Fruit fly (Drosophila melanogaster) whole organism, embryonic: ENCODE data around the gene CG34183.

Experiments
- CG10209 ChIP-seq: fragments of 200-800 bp; sonication (Bioruptor generic); optimal IDR thresholded peaks from 3 replicates; lab custom pipeline; 2017; ENCODE audit warnings: missing biosample characterization, mild to moderate bottlenecking, missing genetic modification characterization, missing genetic modification reagents
- CG12942 ChIP-seq: fragments of 200-800 bp; sonication (Bioruptor generic); optimal IDR thresholded peaks from 3 replicates; lab custom pipeline; 2016; ENCODE audit warnings: missing biosample characterization, missing genetic modification characterization
- CG15479 ChIP-seq: fragments of 200-800 bp; sonication (Bioruptor generic); optimal IDR thresholded peaks from 3 replicates; lab custom pipeline; 2019; ENCODE audit warnings: missing biosample characterization, mild to moderate bottlenecking, missing genetic modification characterization, moderate library complexity
- CG17612 ChIP-seq: fragments of 200-800 bp; sonication (Bioruptor generic); IDR thresholded peaks from 2 replicates; pipeline ENCODE4 v1.3.6; 2022; ENCODE audit warnings: missing biosample characterization, missing genetic modification characterization
- CG30431 ChIP-seq: fragments of 200-800 bp; sonication (Bioruptor generic); optimal IDR thresholded peaks from 2 replicates; lab custom pipeline; 2017; ENCODE audit warnings: missing biosample characterization, missing genetic modification characterization
- CG31365 ChIP-seq: fragments of 200-800 bp; sonication (Bioruptor generic); optimal IDR thresholded peaks from 2 replicates; lab custom pipeline; 2018; ENCODE audit warnings: missing biosample characterization, mild to moderate bottlenecking, missing genetic modification characterization
- CG4404 ChIP-seq: fragments of 200-800 bp; sonication (Bioruptor generic); IDR thresholded peaks from 2 replicates; pipeline ENCODE4 v1.3.6; 2022; ENCODE audit warnings: missing biosample characterization, missing genetic modification characterization
- CG6683 ChIP-seq: fragments of 200-800 bp; sonication (Bioruptor generic); optimal IDR thresholded peaks from 2 replicates; lab custom pipeline; 2017; ENCODE audit warnings: missing biosample characterization, mild to moderate bottlenecking, missing genetic modification characterization, missing genetic modification reagents
- CG8089 ChIP-seq: fragments of 200-800 bp; sonication (Bioruptor generic); optimal IDR thresholded peaks from 3 replicates; lab custom pipeline; 2016; ENCODE audit warnings: missing biosample characterization, missing genetic modification characterization
- CoRest ChIP-seq: fragments of 200-800 bp; sonication (Bioruptor generic); optimal IDR thresholded peaks from 3 replicates; lab custom pipeline; 2018; ENCODE audit warnings: missing biosample characterization, mild to moderate bottlenecking, missing genetic modification characterization, moderate library complexity
- Dek ChIP-seq: fragments of 200-800 bp; sonication (Bioruptor generic); optimal IDR thresholded peaks from 3 replicates; lab custom pipeline; 2019; ENCODE audit warnings: missing biosample characterization, mild to moderate bottlenecking, missing genetic modification characterization, moderate library complexity
- Dll ChIP-seq: fragments of 200-800 bp; sonication (Bioruptor generic); IDR thresholded peaks from 4 replicates; pipeline ENCODE4 v1.3.6; 2022; ENCODE audit warnings: missing biosample characterization, missing genetic modification characterization; ENCODE audit not compliant: partially characterized antibody
- Dp ChIP-seq: fragments of 200-800 bp; sonication (Bioruptor generic); optimal IDR thresholded peaks from 2 replicates; lab custom pipeline; 2018; ENCODE audit warnings: missing biosample characterization, mild to moderate bottlenecking, missing genetic modification characterization, moderate library complexity
- Fer1 ChIP-seq: fragments of 200-800 bp; sonication (Bioruptor generic); optimal IDR thresholded peaks from 2 replicates; lab custom pipeline; 2017; ENCODE audit warnings: missing biosample characterization, mild to moderate bottlenecking, missing genetic modification characterization
- Fer2 ChIP-seq: fragments of 200-800 bp; sonication (Bioruptor generic); optimal IDR thresholded peaks from 2 replicates; lab custom pipeline; 2018; ENCODE audit warnings: missing biosample characterization, mild to moderate bottlenecking, missing genetic modification characterization, moderate library complexity
- Fer3 ChIP-seq: fragments of 200-800 bp; sonication (Bioruptor generic); optimal IDR thresholded peaks from 2 replicates; lab custom pipeline; 2018; ENCODE audit warnings: missing biosample characterization, mild to moderate bottlenecking, missing genetic modification characterization, moderate library complexity
- HLH3B ChIP-seq: fragments of 200-800 bp; sonication (Bioruptor generic); IDR thresholded peaks from 2 replicates; pipeline ENCODE4 v1.3.6; 2022; ENCODE audit warnings: missing biosample characterization, missing genetic modification characterization
- Lpt ChIP-seq: fragments of >200 bp; optimal IDR thresholded peaks from 2 replicates; lab custom pipeline; 2018; ENCODE audit warnings: missing biosample characterization, missing genetic modification characterization
- MTF-1 ChIP-seq: fragments of 200-800 bp; sonication (Bioruptor generic); optimal IDR thresholded peaks from 2 replicates; lab custom pipeline; 2018; ENCODE audit warnings: missing biosample characterization, mild to moderate bottlenecking, missing genetic modification characterization, borderline replicate concordance
- NFAT ChIP-seq: fragments of 200-800 bp; sonication (Bioruptor generic); IDR thresholded peaks from 2 replicates; pipeline ENCODE4 v1.3.6; 2022; ENCODE audit warnings: missing biosample characterization, missing genetic modification characterization
- Scr ChIP-seq: fragments of 200-800 bp; sonication (Bioruptor generic); IDR thresholded peaks from 2 replicates; pipeline ENCODE4 v1.3.6; 2022; ENCODE audit warnings: missing biosample characterization, missing genetic modification characterization; ENCODE audit not compliant: partially characterized antibody
- Sox102F ChIP-seq: fragments of 200-800 bp; sonication (Bioruptor generic); optimal IDR thresholded peaks from 2 replicates; lab custom pipeline; 2018; ENCODE audit warnings: missing biosample characterization, mild to moderate bottlenecking, missing genetic modification characterization, moderate library complexity
- Spps ChIP-seq: fragments of 200-800 bp; sonication (Bioruptor generic); optimal IDR thresholded peaks from 2 replicates; lab custom pipeline; 2018; ENCODE audit warnings: missing biosample characterization, mild to moderate bottlenecking, missing genetic modification characterization
- amos ChIP-seq: fragments of 200-800 bp; sonication (Bioruptor generic); IDR thresholded peaks from 2 replicates; pipeline ENCODE4 v1.3.6; 2022; ENCODE audit warnings: missing biosample characterization, missing genetic modification characterization; ENCODE audit not compliant: partially characterized antibody
- ash1 ChIP-seq: fragments of 200-800 bp; sonication (Bioruptor generic); optimal IDR thresholded peaks from 2 replicates; lab custom pipeline; 2018; ENCODE audit warnings: missing biosample characterization, mild to moderate bottlenecking, missing genetic modification characterization
- bbx ChIP-seq: fragments of 200-800 bp; sonication (Bioruptor generic); IDR thresholded peaks from 2 replicates; pipeline ENCODE4 v1.3.6; 2022; ENCODE audit warnings: missing biosample characterization, missing genetic modification characterization; ENCODE audit not compliant: partially characterized antibody
- cato ChIP-seq: fragments of 200-800 bp; sonication (Bioruptor generic); optimal IDR thresholded peaks from 2 replicates; lab custom pipeline; 2016; ENCODE audit warnings: missing biosample characterization, missing genetic modification characterization, borderline replicate concordance
- caup ChIP-seq: fragments of 200-800 bp; sonication (Bioruptor generic); optimal IDR thresholded peaks from 3 replicates; lab custom pipeline; 2017; ENCODE audit warnings: missing biosample characterization, mild to moderate bottlenecking, missing genetic modification characterization, moderate library complexity; ENCODE audit not compliant: severe bottlenecking
- corto ChIP-seq: fragments of 200-800 bp; sonication (Bioruptor generic); optimal IDR thresholded peaks from 2 replicates; lab custom pipeline; 2016; ENCODE audit warnings: missing biosample characterization, mild to moderate bottlenecking, missing genetic modification characterization, moderate library complexity
- danr ChIP-seq: fragments of 200-800 bp; sonication (Bioruptor generic); IDR thresholded peaks from 2 replicates; pipeline ENCODE4 v1.3.6; 2022; ENCODE audit warnings: missing biosample characterization, missing genetic modification characterization
- disco-r ChIP-seq: fragments of 200-800 bp; sonication (Bioruptor generic); optimal IDR thresholded peaks from 2 replicates; lab custom pipeline; 2016; ENCODE audit warnings: missing biosample characterization, missing genetic modification characterization
- dpn ChIP-seq, 2 experiments: fragments of 200-800 bp; sonication (Bioruptor generic); optimal IDR thresholded peaks; 3 replicates each; lab custom pipeline; 2016; ENCODE audit warnings: missing biosample characterization in 2 of 2, missing genetic modification characterization in 2 of 2
- exex ChIP-seq: fragments of 200-800 bp; sonication (Bioruptor generic); optimal IDR thresholded peaks from 4 replicates; lab custom pipeline; 2018; ENCODE audit warnings: missing biosample characterization, mild to moderate bottlenecking, missing genetic modification characterization, moderate library complexity
- eyg ChIP-seq: fragments of 200-800 bp; sonication (Bioruptor generic); optimal IDR thresholded peaks from 3 replicates; lab custom pipeline; 2016; ENCODE audit warnings: missing biosample characterization, missing genetic modification characterization
- fru ChIP-seq: fragments of >200 bp; optimal IDR thresholded peaks from 2 replicates; lab custom pipeline; 2017
- ham ChIP-seq: fragments of 200-800 bp; sonication (Bioruptor generic); IDR thresholded peaks from 2 replicates; pipeline ENCODE4 v1.3.6; 2022; ENCODE audit warnings: missing biosample characterization, missing genetic modification characterization
- hb ChIP-seq: fragments of 200-800 bp; sonication (Bioruptor generic); IDR thresholded peaks from 3 replicates; pipeline ENCODE4 v1.3.6; 2022; ENCODE audit warnings: missing biosample characterization, missing genetic modification characterization; ENCODE audit not compliant: partially characterized antibody
- hth ChIP-seq: fragments of >200 bp; optimal IDR thresholded peaks from 2 replicates; lab custom pipeline; 2017; ENCODE audit warnings: inconsistent platforms
- kay ChIP-seq: fragments of 200-800 bp; sonication (Bioruptor generic); optimal IDR thresholded peaks from 2 replicates; lab custom pipeline; 2016; ENCODE audit warnings: missing biosample characterization, missing genetic modification characterization
- klu ChIP-seq: fragments of 200-800 bp; sonication (Bioruptor generic); IDR thresholded peaks from 2 replicates; pipeline ENCODE4 v1.3.6; 2022; ENCODE audit warnings: missing biosample characterization, missing genetic modification characterization
- lbe ChIP-seq: fragments of 200-800 bp; sonication (Bioruptor generic); optimal IDR thresholded peaks from 2 replicates; lab custom pipeline; 2016; ENCODE audit warnings: missing biosample characterization, mild to moderate bottlenecking, missing genetic modification characterization
- luna ChIP-seq: fragments of 200-800 bp; sonication (Bioruptor generic); optimal IDR thresholded peaks from 2 replicates; lab custom pipeline; 2016; ENCODE audit warnings: missing biosample characterization, missing genetic modification characterization
- pfk ChIP-seq: fragments of 200-800 bp; sonication (Bioruptor generic); optimal IDR thresholded peaks from 2 replicates; lab custom pipeline; 2018; ENCODE audit warnings: missing biosample characterization, mild to moderate bottlenecking, missing genetic modification characterization, moderate library complexity
- pita ChIP-seq: fragments of 200-800 bp; sonication (Bioruptor generic); optimal IDR thresholded peaks from 2 replicates; lab custom pipeline; 2017; ENCODE audit warnings: missing biosample characterization, mild to moderate bottlenecking, missing genetic modification characterization
- schlank ChIP-seq: fragments of 200-800 bp; sonication (Bioruptor generic); optimal IDR thresholded peaks from 2 replicates; lab custom pipeline; 2018; ENCODE audit warnings: missing biosample characterization, mild to moderate bottlenecking, missing genetic modification characterization
- sd ChIP-seq: fragments of 200-800 bp; sonication (Bioruptor generic); optimal IDR thresholded peaks from 3 replicates; lab custom pipeline; 2018; ENCODE audit warnings: missing biosample characterization, mild to moderate bottlenecking, missing genetic modification characterization, moderate library complexity
- sens-2 ChIP-seq: fragments of 200-800 bp; sonication (Bioruptor generic); IDR thresholded peaks from 2 replicates; pipeline ENCODE4 v1.3.6; 2022; ENCODE audit warnings: missing biosample characterization, missing genetic modification characterization
- shn ChIP-seq: fragments of 200-800 bp; sonication (Bioruptor generic); optimal IDR thresholded peaks from 3 replicates; lab custom pipeline; 2016; ENCODE audit warnings: missing biosample characterization, missing genetic modification characterization
- tio ChIP-seq: fragments of 200-800 bp; sonication (Bioruptor generic); optimal IDR thresholded peaks from 2 replicates; lab custom pipeline; 2017; ENCODE audit warnings: missing biosample characterization, missing genetic modification characterization, inconsistent platforms
- vnd ChIP-seq: fragments of 200-800 bp; sonication (Bioruptor generic); IDR thresholded peaks from 3 replicates; pipeline ENCODE4 v1.3.6; 2022; ENCODE audit warnings: missing biosample characterization, missing genetic modification characterization; ENCODE audit not compliant: partially characterized antibody

CG34183 gene

dm6 chr2L:9938631-9939256 is 48.2 kb upstream of the CG34183 start, which contains the start of the genes Datp and CG4619:
TSS of gene Datp (minus strand) at chr2L:9938790.
TSS of gene CG4619 (plus strand) at chr2L:9938863.
- no peak for TF ChIP-seq CG6683 (GFP tag; lab: Kevin White, UChicago)
- TF ChIP-seq bbx: peak; percentile 46
- TF ChIP-seq Fer1 (GFP tag; lab: Kevin White, UChicago): peak; percentile 52
- TF ChIP-seq cato (GFP tag; lab: Kevin White, UChicago): no peak
- no peak for TF ChIP-seq luna
- TF ChIP-seq pfk (GFP tag; lab: Kevin White, UChicago): peak; percentile 9
- no peak for TF ChIP-seq hth (lab: Kevin White, UChicago)
- TF ChIP-seq pita (GFP tag; lab: Kevin White, UChicago): no peak
- peak; percentile 21 for TF ChIP-seq lbe (GFP tag; lab: Kevin White, UChicago)
- TF ChIP-seq vnd (GFP tag; lab: Robert Waterston, UW): no peak
- TF ChIP-seq CG30431 (GFP tag; lab: Kevin White, UChicago): no peak
- no peak for TF ChIP-seq danr (GFP tag; lab: Robert Waterston, UW)
- TF ChIP-seq CoRest (tag; lab: Kevin White, UChicago): peak; percentile 23
- TF ChIP-seq Sox102F (GFP tag; lab: Kevin White, UChicago): no peak
- no peak for TF ChIP-seq schlank
- peak; percentile 40 for TF ChIP-seq CG4404
- TF ChIP-seq shn (GFP tag; lab: Kevin White, UChicago): peak; percentile 76
- TF ChIP-seq Lpt (GFP tag; lab: Kevin White, UChicago): no peak
- no peak for TF ChIP-seq fru (lab: Kevin White, UChicago)
- no peak for TF ChIP-seq eyg
- no peak for TF ChIP-seq CG31365
- no peak for TF ChIP-seq ham (GFP tag; lab: Robert Waterston, UW)
- peak; percentile 28 for TF ChIP-seq CG8089 (GFP tag; lab: Kevin White, UChicago)
- TF ChIP-seq tio (GFP tag; lab: Kevin White, UChicago): no peak
- peak; percentile 50 for TF ChIP-seq CG10209 (GFP tag; lab: Kevin White, UChicago)
- peak; percentile 54 for TF ChIP-seq caup
- no peak for TF ChIP-seq corto
- peak; percentile 20 for TF ChIP-seq disco-r (GFP tag; lab: Kevin White, UChicago)
- no peak for TF ChIP-seq sd (tag; lab: Kevin White, UChicago)
- peak; percentile 76 for TF ChIP-seq NFAT
- TF ChIP-seq dpn (GFP tag; optimal IDR thresholded peaks at IDR 0.05; lab: Kevin White, UChicago): peak; percentile 63 to 66
- TF ChIP-seq amos: peak; percentile 19; the same call in 1 of the 2 replicates
- no peak for TF ChIP-seq Fer2 (tag; lab: Kevin White, UChicago)
- TF ChIP-seq Dek (tag; lab: Kevin White, UChicago): no peak
- no peak for TF ChIP-seq Scr (GFP tag; lab: Robert Waterston, UW)
- no peak for TF ChIP-seq CG15479
- TF ChIP-seq ash1 (GFP tag; lab: Kevin White, UChicago): no peak
- no peak for TF ChIP-seq hb
- no peak for TF ChIP-seq CG17612
- peak; percentile 77 for TF ChIP-seq exex (tag; lab: Kevin White, UChicago)
- peak; percentile 17 for TF ChIP-seq Dp
- no peak for TF ChIP-seq Dll (GFP tag; lab: Robert Waterston, UW)
- no peak for TF ChIP-seq Fer3
- no peak for TF ChIP-seq MTF-1 (GFP tag; lab: Kevin White, UChicago)
- TF ChIP-seq HLH3B (GFP tag; lab: Robert Waterston, UW): 0 out of 2 replicates have a peak, but pooled peaks have one; percentile 25
- TF ChIP-seq Spps: no peak
- TF ChIP-seq sens-2 (GFP tag; lab: Robert Waterston, UW): no peak
- TF ChIP-seq CG12942 (GFP tag; lab: Kevin White, UChicago): peak; percentile 50
- no peak for TF ChIP-seq klu
- TF ChIP-seq kay (GFP tag; lab: Kevin White, UChicago): no peak
